Worm (Caenorhabditis elegans) whole organism, L3 larva: ENCODE data around the gene sri-4.
A peak's percentile ranks its signal among the peaks of the same experiment; 100 is the strongest.

Source experiments
- R02D3.7 ChIP-seq: fragments of 150-350 bp; optimal IDR thresholded peaks from 2 replicates; lab custom pipeline; 2014; ENCODE audit warnings: missing biosample characterization, missing genetic modification characterization
- ZK546.5 ChIP-seq: sonication (generic microtip); optimal IDR thresholded peaks from 2 replicates; lab custom pipeline; 2017; ENCODE audit warnings: missing biosample characterization, missing genetic modification characterization
- aly-2 ChIP-seq: fragments of 150-350 bp; optimal IDR thresholded peaks from 2 replicates; lab custom pipeline; 2014; ENCODE audit warnings: missing biosample characterization, missing genetic modification characterization
- ama-1 ChIP-seq: fragments of 150-350 bp; optimal IDR thresholded peaks from 2 replicates; lab custom pipeline; 2018
- ceh-16 ChIP-seq: sonication (generic microtip); optimal IDR thresholded peaks from 2 replicates; lab custom pipeline; 2017; ENCODE audit warnings: missing biosample characterization, missing genetic modification characterization
- ceh-28 ChIP-seq: fragments of 150-350 bp; optimal IDR thresholded peaks from 2 replicates; lab custom pipeline; 2014; ENCODE audit warnings: missing biosample characterization, missing genetic modification reagents, missing genetic modification characterization
- ceh-82 ChIP-seq: fragments of 150-350 bp; optimal IDR thresholded peaks from 2 replicates; lab custom pipeline; 2014; ENCODE audit warnings: missing biosample characterization, missing genetic modification characterization
- ceh-9 ChIP-seq: sonication (generic microtip); optimal IDR thresholded peaks from 2 replicates; lab custom pipeline; 2018; ENCODE audit warnings: missing biosample characterization, missing genetic modification characterization
- daf-12 ChIP-seq: fragments of 150-350 bp; optimal IDR thresholded peaks from 2 replicates; lab custom pipeline; 2014; ENCODE audit warnings: missing biosample characterization, missing genetic modification reagents, missing genetic modification characterization
- egl-27 ChIP-seq: sonication (generic microtip); optimal IDR thresholded peaks from 4 replicates; lab custom pipeline; 2017; ENCODE audit warnings: missing biosample characterization, missing genetic modification reagents, missing genetic modification characterization
- egl-5 ChIP-seq: fragments of 150-350 bp; optimal IDR thresholded peaks from 2 replicates; lab custom pipeline; 2017; ENCODE audit warnings: missing biosample characterization, missing genetic modification reagents, missing genetic modification characterization, inconsistent platforms
- elt-1 ChIP-seq: fragments of 150-350 bp; optimal IDR thresholded peaks from 2 replicates; lab custom pipeline; 2014; ENCODE audit warnings: missing biosample characterization, missing genetic modification characterization
- elt-2 ChIP-seq: sonication (generic microtip); optimal IDR thresholded peaks from 2 replicates; lab custom pipeline; 2016; ENCODE audit warnings: missing genetic modification reagents, mild to moderate bottlenecking, missing genetic modification characterization, missing compliant biosample characterization
- elt-3 ChIP-seq, 3 experiments: fragments of 150-350 bp in 1 of 3; sonication (generic microtip) in 2 of 3; optimal IDR thresholded peaks; 2 replicates in 2 of 3; 4 replicates in 1 of 3; lab custom pipeline; 2014 to 2017; ENCODE audit warnings: missing biosample characterization in 3 of 3, missing genetic modification characterization in 3 of 3
- eor-1 ChIP-seq, 2 experiments: fragments of 150-350 bp; optimal IDR thresholded peaks; 2 replicates each; lab custom pipeline; 2014 to 2018; ENCODE audit warnings: missing biosample characterization in 2 of 2, missing genetic modification characterization in 2 of 2
- fkh-10 ChIP-seq: sonication (generic microtip); optimal IDR thresholded peaks from 2 replicates; lab custom pipeline; 2017; ENCODE audit warnings: missing biosample characterization, missing genetic modification reagents, missing genetic modification characterization
- fkh-2 ChIP-seq: fragments of 150-350 bp; optimal IDR thresholded peaks from 2 replicates; lab custom pipeline; 2014; ENCODE audit warnings: missing biosample characterization, missing genetic modification reagents, missing genetic modification characterization
- fos-1 ChIP-seq: fragments of 150-350 bp; optimal IDR thresholded peaks from 2 replicates; lab custom pipeline; 2014; ENCODE audit warnings: missing biosample characterization, missing genetic modification characterization
- hmg-11 ChIP-seq: sonication (generic microtip); optimal IDR thresholded peaks from 2 replicates; lab custom pipeline; 2016; ENCODE audit warnings: missing genetic modification characterization, missing compliant biosample characterization
- jun-1 ChIP-seq: fragments of 150-350 bp; optimal IDR thresholded peaks from 2 replicates; lab custom pipeline; 2014; ENCODE audit warnings: missing biosample characterization, missing genetic modification reagents, missing genetic modification characterization
- lin-15B ChIP-seq: fragments of 150-350 bp; optimal IDR thresholded peaks from 2 replicates; lab custom pipeline; 2014; ENCODE audit warnings: missing biosample characterization, missing genetic modification characterization
- lin-39 ChIP-seq: fragments of 150-350 bp; optimal IDR thresholded peaks from 2 replicates; lab custom pipeline; 2018; ENCODE audit warnings: missing biosample characterization, missing genetic modification reagents, missing genetic modification characterization
- lsy-12 ChIP-seq: sonication (generic microtip); optimal IDR thresholded peaks from 2 replicates; lab custom pipeline; 2016; ENCODE audit warnings: mild to moderate bottlenecking, missing genetic modification characterization, missing compliant biosample characterization
- mdl-1 ChIP-seq: fragments of 150-350 bp; optimal IDR thresholded peaks from 2 replicates; lab custom pipeline; 2014; ENCODE audit warnings: missing biosample characterization, missing genetic modification characterization
- mml-1 ChIP-seq: fragments of 150-350 bp; sonication (generic microtip); optimal IDR thresholded peaks from 3 replicates; lab custom pipeline; 2014; ENCODE audit warnings: missing biosample characterization, missing genetic modification characterization
- nfya-1 ChIP-seq: sonication (generic microtip); optimal IDR thresholded peaks from 2 replicates; lab custom pipeline; 2017; ENCODE audit warnings: missing genetic modification characterization, mild to moderate bottlenecking, missing compliant biosample characterization, antibody characterized with exemption, moderate library complexity; ENCODE audit not compliant: insufficient read depth
- nhr-11 ChIP-seq: fragments of 150-350 bp; optimal IDR thresholded peaks from 2 replicates; lab custom pipeline; 2014; ENCODE audit warnings: missing biosample characterization, missing genetic modification characterization
- nhr-12 ChIP-seq: fragments of 150-350 bp; optimal IDR thresholded peaks from 2 replicates; lab custom pipeline; 2014; ENCODE audit warnings: missing biosample characterization, missing genetic modification characterization
- nhr-23 ChIP-seq: fragments of 150-350 bp; optimal IDR thresholded peaks from 2 replicates; lab custom pipeline; 2014; ENCODE audit warnings: missing biosample characterization, missing genetic modification reagents, missing genetic modification characterization
- nhr-237 ChIP-seq: fragments of 150-350 bp; optimal IDR thresholded peaks from 2 replicates; lab custom pipeline; 2014; ENCODE audit warnings: missing biosample characterization, missing genetic modification characterization
- nhr-25 ChIP-seq: sonication (generic microtip); optimal IDR thresholded peaks from 2 replicates; lab custom pipeline; 2017; ENCODE audit warnings: missing biosample characterization, missing genetic modification characterization
- nhr-28 ChIP-seq: fragments of 150-350 bp; optimal IDR thresholded peaks from 2 replicates; lab custom pipeline; 2014; ENCODE audit warnings: missing biosample characterization, missing genetic modification characterization
- nhr-43 ChIP-seq: sonication (generic microtip); optimal IDR thresholded peaks from 2 replicates; lab custom pipeline; 2016; ENCODE audit warnings: mild to moderate bottlenecking, missing genetic modification characterization, missing compliant biosample characterization; ENCODE audit not compliant: poor library complexity, severe bottlenecking
- nhr-67 ChIP-seq: fragments of 150-350 bp; optimal IDR thresholded peaks from 2 replicates; lab custom pipeline; 2014; ENCODE audit warnings: missing biosample characterization, missing genetic modification characterization
- nhr-76 ChIP-seq: fragments of 150-350 bp; sonication (generic microtip); optimal IDR thresholded peaks from 5 replicates; lab custom pipeline; 2014; ENCODE audit warnings: missing biosample characterization, missing genetic modification characterization
- nhr-77 ChIP-seq: fragments of 150-350 bp; optimal IDR thresholded peaks from 2 replicates; lab custom pipeline; 2014; ENCODE audit warnings: missing biosample characterization, missing genetic modification characterization
- pha-4 ChIP-seq: fragments of 150-350 bp; optimal IDR thresholded peaks from 2 replicates; lab custom pipeline; 2014; ENCODE audit warnings: missing biosample characterization, missing genetic modification reagents, missing genetic modification characterization
- pqm-1 ChIP-seq: fragments of 150-350 bp; optimal IDR thresholded peaks from 2 replicates; lab custom pipeline; 2017; ENCODE audit warnings: missing biosample characterization, missing genetic modification characterization, inconsistent platforms
- sea-2 ChIP-seq: fragments of 150-350 bp; sonication (generic microtip); optimal IDR thresholded peaks from 4 replicates; lab custom pipeline; 2014; ENCODE audit warnings: missing biosample characterization, missing genetic modification reagents, missing genetic modification characterization
- skn-1 ChIP-seq: fragments of 150-350 bp; optimal IDR thresholded peaks from 2 replicates; lab custom pipeline; 2014; ENCODE audit warnings: missing biosample characterization, missing genetic modification characterization
- snpc-4 ChIP-seq: fragments of 150-350 bp; optimal IDR thresholded peaks from 2 replicates; lab custom pipeline; 2014; ENCODE audit warnings: missing biosample characterization, missing genetic modification characterization
- tbx-2 ChIP-seq: sonication (generic microtip); optimal IDR thresholded peaks from 2 replicates; lab custom pipeline; 2016; ENCODE audit warnings: mild to moderate bottlenecking, missing genetic modification characterization, missing compliant biosample characterization
- unc-39 ChIP-seq: sonication (generic microtip); optimal IDR thresholded peaks from 4 replicates; lab custom pipeline; 2017; ENCODE audit warnings: missing biosample characterization, missing genetic modification characterization
- unc-62 ChIP-seq: fragments of 150-350 bp; sonication (generic microtip); optimal IDR thresholded peaks from 4 replicates; lab custom pipeline; 2014; ENCODE audit warnings: missing biosample characterization, missing genetic modification reagents, missing genetic modification characterization
- zag-1 ChIP-seq: fragments of 150-350 bp; optimal IDR thresholded peaks from 2 replicates; lab custom pipeline; 2014; ENCODE audit warnings: missing biosample characterization, missing genetic modification characterization
- ztf-11 ChIP-seq: fragments of 150-350 bp; optimal IDR thresholded peaks from 2 replicates; lab custom pipeline; 2014; ENCODE audit warnings: missing biosample characterization, missing genetic modification characterization
- ztf-4 ChIP-seq: fragments of 150-350 bp; optimal IDR thresholded peaks from 2 replicates; lab custom pipeline; 2014; ENCODE audit warnings: missing biosample characterization, missing genetic modification characterization

sri-4 gene

DNA sequence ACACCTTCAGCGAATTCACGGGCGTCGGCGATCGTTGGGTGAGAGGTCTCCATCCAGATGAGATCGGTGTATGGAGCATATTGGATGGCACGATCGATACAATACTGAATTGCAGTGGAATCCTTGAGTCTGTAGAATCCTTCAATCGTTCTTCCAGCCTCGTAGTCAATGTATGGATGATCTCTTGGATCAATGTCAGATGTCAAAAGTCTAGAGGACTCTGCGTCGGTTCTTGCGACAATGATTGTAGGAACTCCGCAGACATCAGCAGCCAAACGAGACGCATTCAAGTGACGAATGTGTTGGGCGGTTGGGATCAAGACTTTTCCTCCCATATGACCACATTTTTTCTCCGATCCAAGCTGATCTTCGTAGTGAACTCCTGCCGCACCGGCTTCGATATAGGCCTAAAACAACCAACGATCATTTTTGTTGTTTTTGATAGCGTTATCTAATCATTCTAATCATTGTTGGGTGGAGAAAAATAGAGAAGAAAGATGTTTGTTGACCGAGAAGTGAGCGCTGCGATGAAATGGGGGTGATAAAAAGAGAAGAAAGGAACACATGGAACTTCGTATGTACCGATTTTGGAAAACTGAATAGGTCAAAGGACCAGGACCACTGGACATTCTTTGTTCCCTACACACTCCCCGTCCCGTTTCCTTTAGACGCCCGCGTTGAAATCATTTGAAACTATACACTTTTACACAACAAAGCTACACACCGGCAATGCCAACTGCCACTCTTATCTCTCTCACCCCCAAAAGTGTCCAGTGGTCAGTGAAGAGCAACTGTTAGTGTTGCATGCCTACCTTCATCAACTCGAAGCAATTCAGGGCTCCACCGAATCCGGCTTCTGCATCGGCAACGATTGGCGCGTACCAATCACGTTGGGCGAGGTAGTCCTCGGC, 21.3 kb upstream of the sri-4 start:
- TF ChIP-seq nhr-12 (tag; lab: Kevin White, UChicago) (no peak), pqm-1 (tag; lab: Kevin White, UChicago) (peak; percentile 17), ceh-82 (tag; lab: Kevin White, UChicago) (no peak), R02D3.7 (tag; lab: Kevin White, UChicago) (no peak), zag-1 (no peak), lin-15B (no peak), eor-1 (tag; optimal IDR thresholded peaks at IDR 0.05; lab: Kevin White, UChicago) (no peak), nhr-76 (tag; lab: Kevin White, UChicago) (no peak), nhr-77 (no peak), ztf-4 (tag; lab: Kevin White, UChicago) (no peak), nhr-43 (tag; lab: Kevin White, UChicago) (peak; percentile 56), elt-1 (tag; lab: Kevin White, UChicago) (no peak), ceh-9 (no peak), skn-1 (tag; lab: Kevin White, UChicago) (no peak), nhr-25 (tag; lab: Kevin White, UChicago) (peak; percentile 25), fkh-2 (tag; lab: Kevin White, UChicago) (no peak), tbx-2 (tag; lab: Kevin White, UChicago) (no peak), unc-39 (tag; lab: Kevin White, UChicago) (no peak), egl-27 (tag; lab: Kevin White, UChicago) (no peak), nfya-1 (tag; lab: Kevin White, UChicago) (no peak), elt-2 (tag; lab: Kevin White, UChicago) (peak; percentile 13), snpc-4 (tag; lab: Kevin White, UChicago) (no peak), lsy-12 (tag; lab: Kevin White, UChicago) (no peak), ceh-28 (tag; lab: Kevin White, UChicago) (no peak), lin-39 (tag; lab: Kevin White, UChicago) (no peak), fkh-10 (GFP tag; lab: Kevin White, UChicago) (no peak), pha-4 (no peak), unc-62 (GFP tag; lab: Kevin White, UChicago) (no peak), ztf-11 (no peak), nhr-11 (no peak), fos-1 (tag; lab: Kevin White, UChicago) (no peak), elt-3 (tag; optimal IDR thresholded peaks at IDR 0.05; lab: Kevin White, UChicago) (peak in 1 of 3 experiments; percentile 5), hmg-11 (tag; lab: Kevin White, UChicago) (no peak), jun-1 (tag; lab: Kevin White, UChicago) (no peak), ceh-16 (tag; lab: Kevin White, UChicago) (no peak), sea-2 (GFP tag; lab: Kevin White, UChicago) (no peak), egl-5 (tag; lab: Kevin White, UChicago) (peak; percentile 35), nhr-23 (no peak), mml-1 (no peak), nhr-237 (tag; lab: Kevin White, UChicago) (no peak), mdl-1 (tag; lab: Kevin White, UChicago) (no peak), ZK546.5 (tag; lab: Kevin White, UChicago) (no peak), ama-1 (lab: Kevin White, UChicago) (peak; percentile 95), daf-12 (tag; lab: Kevin White, UChicago) (no peak), aly-2 (no peak), nhr-28 (tag; lab: Kevin White, UChicago) (no peak), nhr-67 (tag; lab: Kevin White, UChicago) (no peak)
- TF ChIP-seq, all 47 proteins: peak for 7
